Fruit fly (Drosophila melanogaster) whole organism, prepupa: Measurements from ENCODE around the gene CG10866.
A peak's percentile ranks its signal among the peaks of the same experiment; 100 is the strongest.

Experiments
- CG11762 ChIP-seq: fragments of 200-800 bp; sonication (Bioruptor generic); optimal IDR thresholded peaks from 3 replicates; lab custom pipeline; 2016; ENCODE audit warnings: missing biosample characterization, missing genetic modification characterization; ENCODE audit not compliant: insufficient read depth
- CG15336 ChIP-seq: fragments of 200-800 bp; sonication (Bioruptor generic); IDR thresholded peaks from 2 replicates; pipeline ENCODE4 v1.3.6; 2022; ENCODE audit warnings: missing biosample characterization, missing genetic modification characterization
- CG1621 ChIP-seq: fragments of 200-800 bp; sonication (Bioruptor generic); optimal IDR thresholded peaks from 3 replicates; lab custom pipeline; 2018; ENCODE audit warnings: missing biosample characterization, mild to moderate bottlenecking, missing genetic modification characterization
- CG34406 ChIP-seq: fragments of 200-800 bp; sonication (Bioruptor generic); optimal IDR thresholded peaks from 3 replicates; lab custom pipeline; 2016; ENCODE audit warnings: missing biosample characterization, missing genetic modification characterization
- CG6163 ChIP-seq: fragments of 200-800 bp; sonication (Bioruptor generic); IDR thresholded peaks from 3 replicates; pipeline ENCODE4 v1.3.6; 2022; ENCODE audit warnings: missing biosample characterization, missing genetic modification characterization
- CG6276 ChIP-seq: fragments of 200-800 bp; sonication (Bioruptor generic); optimal IDR thresholded peaks from 2 replicates; lab custom pipeline; 2017; ENCODE audit warnings: missing biosample characterization, mild to moderate bottlenecking, missing genetic modification characterization
- CG7368 ChIP-seq: fragments of 200-800 bp; sonication (Bioruptor generic); optimal IDR thresholded peaks from 3 replicates; lab custom pipeline; 2016; ENCODE audit warnings: missing biosample characterization, missing genetic modification characterization
- CG8119 ChIP-seq: fragments of 200-800 bp; sonication (Bioruptor generic); IDR thresholded peaks from 3 replicates; pipeline ENCODE4 v1.3.6; 2022; ENCODE audit warnings: missing biosample characterization, missing genetic modification characterization
- CG8632 ChIP-seq: fragments of 200-800 bp; sonication (Bioruptor generic); optimal IDR thresholded peaks from 3 replicates; lab custom pipeline; 2016; ENCODE audit warnings: missing biosample characterization, missing genetic modification characterization
- CG9139 ChIP-seq: fragments of 200-800 bp; sonication (Bioruptor generic); optimal IDR thresholded peaks from 3 replicates; lab custom pipeline; 2017; ENCODE audit warnings: missing biosample characterization, mild to moderate bottlenecking, missing genetic modification characterization
- Eip78C ChIP-seq: fragments of 200-800 bp; sonication (Bioruptor generic); peaks from one replicate; lab custom pipeline; 2016; ENCODE audit warnings: missing biosample characterization, missing genetic modification characterization
- Ets21C ChIP-seq: fragments of 200-800 bp; sonication (Bioruptor generic); optimal IDR thresholded peaks from 3 replicates; lab custom pipeline; 2016; ENCODE audit warnings: missing biosample characterization, missing genetic modification characterization
- Hr38 ChIP-seq: sonication (Bioruptor generic); optimal IDR thresholded peaks from 2 replicates; lab custom pipeline; 2016; ENCODE audit warnings: missing biosample characterization, missing genetic modification characterization
- Hr39 ChIP-seq: fragments of 200-800 bp; sonication (Bioruptor generic); optimal IDR thresholded peaks from 2 replicates; lab custom pipeline; 2016; ENCODE audit warnings: missing biosample characterization, missing genetic modification characterization
- Hr4 ChIP-seq: fragments of 200-800 bp; sonication (Bioruptor generic); optimal IDR thresholded peaks from 3 replicates; lab custom pipeline; 2016; ENCODE audit warnings: missing biosample characterization, missing genetic modification characterization
- Met ChIP-seq: fragments of 200-800 bp; sonication (Bioruptor generic); optimal IDR thresholded peaks from 3 replicates; lab custom pipeline; 2016; ENCODE audit warnings: missing biosample characterization, missing genetic modification characterization
- OdsH ChIP-seq: fragments of 200-800 bp; sonication (Bioruptor generic); optimal IDR thresholded peaks from 3 replicates; lab custom pipeline; 2016; ENCODE audit warnings: missing biosample characterization, missing genetic modification characterization
- Sox102F ChIP-seq: fragments of 200-800 bp; sonication (Bioruptor generic); optimal IDR thresholded peaks from 2 replicates; lab custom pipeline; 2016; ENCODE audit warnings: missing biosample characterization, mild to moderate bottlenecking, missing genetic modification characterization
- Sox14 ChIP-seq: fragments of 200-800 bp; sonication (Bioruptor generic); optimal IDR thresholded peaks from 3 replicates; lab custom pipeline; 2016; ENCODE audit warnings: missing biosample characterization, missing genetic modification characterization
- Sox15 ChIP-seq: fragments of 200-800 bp; sonication (Bioruptor generic); optimal IDR thresholded peaks from 3 replicates; lab custom pipeline; 2016; ENCODE audit warnings: missing biosample characterization, missing genetic modification characterization
- acj6 ChIP-seq: fragments of 200-800 bp; sonication (Bioruptor generic); optimal IDR thresholded peaks from 3 replicates; lab custom pipeline; 2016; ENCODE audit warnings: missing biosample characterization, missing genetic modification characterization
- dac ChIP-seq: fragments of 200-800 bp; sonication (Bioruptor generic); optimal IDR thresholded peaks from 2 replicates; lab custom pipeline; 2017; ENCODE audit warnings: missing biosample characterization, mild to moderate bottlenecking, missing genetic modification characterization
- eg ChIP-seq: fragments of 200-800 bp; sonication (Bioruptor generic); IDR thresholded peaks from 3 replicates; pipeline ENCODE4 v1.3.6; 2022; ENCODE audit warnings: missing biosample characterization, missing genetic modification characterization
- fd59A ChIP-seq: fragments of 200-800 bp; sonication (Bioruptor generic); optimal IDR thresholded peaks from 2 replicates; lab custom pipeline; 2017; ENCODE audit warnings: missing biosample characterization, mild to moderate bottlenecking, missing genetic modification characterization, missing genetic modification reagents
- fd85E ChIP-seq: fragments of 200-800 bp; sonication (Bioruptor generic); optimal IDR thresholded peaks from 3 replicates; lab custom pipeline; 2016; ENCODE audit warnings: missing biosample characterization, missing genetic modification characterization
- lz ChIP-seq: fragments of 200-800 bp; sonication (Bioruptor generic); optimal IDR thresholded peaks from 3 replicates; lab custom pipeline; 2016; ENCODE audit warnings: missing biosample characterization, missing genetic modification characterization
- net ChIP-seq: fragments of 200-800 bp; sonication (Bioruptor generic); optimal IDR thresholded peaks from 3 replicates; lab custom pipeline; 2016; ENCODE audit warnings: missing biosample characterization, missing genetic modification characterization
- pdm3 ChIP-seq: fragments of 200-800 bp; sonication (Bioruptor generic); optimal IDR thresholded peaks from 3 replicates; lab custom pipeline; 2016; ENCODE audit warnings: missing biosample characterization, missing genetic modification characterization
- spab ChIP-seq: fragments of 200-800 bp; sonication (Bioruptor generic); optimal IDR thresholded peaks from 2 replicates; lab custom pipeline; 2017; ENCODE audit warnings: missing biosample characterization, mild to moderate bottlenecking, missing genetic modification characterization, missing genetic modification reagents
- vri ChIP-seq: fragments of 200-800 bp; sonication (Bioruptor generic); optimal IDR thresholded peaks from 3 replicates; lab custom pipeline; 2016; ENCODE audit warnings: missing biosample characterization, mild to moderate bottlenecking, missing genetic modification characterization

The CG10866 gene

dm6 chr3L:3928205-3928942 lies 9.4 kb downstream of the CG10866 start (continued):
- TF ChIP-seq CG6276 (GFP tag; lab: Kevin White, UChicago), result peak; percentile 53
- peak; percentile 84 for TF ChIP-seq CG8632
- TF ChIP-seq Ets21C, result peak; percentile 81
- TF ChIP-seq fd85E (GFP tag; lab: Kevin White, UChicago), result peak; percentile 18
- TF ChIP-seq CG9139 (GFP tag; lab: Kevin White, UChicago), result no peak
- TF ChIP-seq CG34406 (GFP tag; lab: Kevin White, UChicago), result peak; percentile 91
- TF ChIP-seq Hr4 (GFP tag; lab: Kevin White, UChicago), result peak; percentile 78
- TF ChIP-seq CG11762 (GFP tag; lab: Kevin White, UChicago), result peak; percentile 62
- TF ChIP-seq pdm3, result peak; percentile 88
- TF ChIP-seq CG1621 (tag; lab: Kevin White, UChicago), result peak; percentile 57
- peak; percentile 87 for TF ChIP-seq acj6
- peak; percentile 73 for TF ChIP-seq fd59A (GFP tag; lab: Kevin White, UChicago)
- TF ChIP-seq CG15336 (GFP tag; lab: Robert Waterston, UW), result peak; percentile 78
- TF ChIP-seq Hr39 (GFP tag; lab: Kevin White, UChicago), result peak; percentile 95
- TF ChIP-seq Sox15, result peak; percentile 86

- no peak for TF ChIP-seq OdsH
- no peak for TF ChIP-seq vri (GFP tag; lab: Kevin White, UChicago)
- TF ChIP-seq net, result no peak
- TF ChIP-seq spab (GFP tag; lab: Kevin White, UChicago), result no peak
- no peak for TF ChIP-seq Hr38 (GFP tag; lab: Kevin White, UChicago)
- no peak for TF ChIP-seq Sox14 (GFP tag; lab: Kevin White, UChicago)
- no peak for TF ChIP-seq CG8632
- TF ChIP-seq acj6, result no peak
Observed at dm6 chr3L:3927462-3927861, 10.3 kb downstream of the CG10866 start.

dm6 chr3L:3926191-3926765 lies 11.5 kb downstream of the CG10866 start:
- TF ChIP-seq Hr39 (GFP tag; lab: Kevin White, UChicago), result no peak
- TF ChIP-seq Eip78C (GFP tag; lab: Kevin White, UChicago), result peak; percentile 30
- no peak for TF ChIP-seq Sox102F (GFP tag; lab: Kevin White, UChicago)
- TF ChIP-seq vri (GFP tag; lab: Kevin White, UChicago), result peak; percentile 96
- no peak for TF ChIP-seq CG7368 (GFP tag; lab: Kevin White, UChicago)

- TF ChIP-seq vri (GFP tag; lab: Kevin White, UChicago) (peak; percentile 69), dac (GFP tag; lab: Kevin White, UChicago) (no peak)
Observed at dm6 chr3L:3925487-3925886, 12.3 kb downstream of the CG10866 start.

- TF ChIP-seq lz (GFP tag; lab: Kevin White, UChicago) (no peak), CG6163 (GFP tag; lab: Robert Waterston, UW) (no peak), eg (GFP tag; lab: Robert Waterston, UW) (no peak), vri (GFP tag; lab: Kevin White, UChicago) (peak; percentile 74), Met (no peak), fd85E (GFP tag; lab: Kevin White, UChicago) (no peak), CG8119 (GFP tag; lab: Robert Waterston, UW) (no peak), dac (GFP tag; lab: Kevin White, UChicago) (no peak)
Observed at dm6 chr3L:3923631-3924274, 14.0 kb downstream of the CG10866 start.
